Worm (Caenorhabditis elegans): ENCODE results near the gene T15B12.2.

Gene T15B12.2

DNA sequence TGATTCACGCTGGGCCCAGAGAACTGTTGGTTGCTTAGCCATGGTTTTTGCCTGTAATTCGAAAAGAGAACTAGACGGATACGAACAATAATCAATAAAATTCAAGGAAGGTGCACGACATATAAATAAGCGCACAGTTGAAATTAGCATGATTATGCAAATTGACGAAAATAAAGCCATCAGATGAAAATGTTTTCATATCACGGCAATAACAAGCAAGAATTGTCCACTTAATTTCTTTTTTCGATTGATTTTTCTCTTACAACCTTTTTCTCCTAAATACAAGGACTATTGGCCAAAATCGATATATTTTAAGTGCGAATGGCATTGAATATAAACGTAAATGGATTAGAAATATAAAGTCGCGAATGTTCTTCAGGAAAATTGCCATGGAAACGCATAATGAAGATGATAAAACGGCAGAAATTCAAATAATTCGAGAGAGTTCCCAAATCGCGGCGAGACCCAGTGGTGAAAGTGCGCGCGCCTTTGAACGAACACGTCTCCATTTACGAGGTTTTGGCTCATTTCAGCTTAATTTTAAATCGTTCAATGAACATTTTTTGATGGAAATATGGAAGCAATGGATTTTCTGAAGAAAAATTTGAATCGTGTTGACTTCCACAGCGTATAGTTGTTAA lies 26.9 kb downstream of the T15B12.2 start, which contains the start of the genes daf-41 and toc-1 (continued):
- no peak for TF ChIP-seq blmp-1 (tag; optimal IDR thresholded peaks at IDR 0.05; ENCODE audit: insufficient read depth)
- TF ChIP-seq lin-39 (tag; optimal IDR thresholded peaks at IDR 0.05): no peak
- no peak for TF ChIP-seq mdl-1 (tag; optimal IDR thresholded peaks at IDR 0.05)
- no peak for TF ChIP-seq elt-3 (tag; optimal IDR thresholded peaks at IDR 0.05)
- no peak for TF ChIP-seq nhr-77 (tag; optimal IDR thresholded peaks at IDR 0.05)
- no peak for TF ChIP-seq zag-1 (tag; optimal IDR thresholded peaks at IDR 0.05)
- TF ChIP-seq unc-62 (GFP tag; optimal IDR thresholded peaks at IDR 0.05): no peak
- TF ChIP-seq gmeb-1 (tag; optimal IDR thresholded peaks at IDR 0.05): peak; percentile 11
- no peak for TF ChIP-seq nhr-10 (tag; optimal IDR thresholded peaks at IDR 0.05)
- no peak for TF ChIP-seq nhr-12 (tag; optimal IDR thresholded peaks at IDR 0.05)
- TF ChIP-seq ceh-16 (tag; optimal IDR thresholded peaks at IDR 0.05): no peak
- TF ChIP-seq crh-2 (tag; optimal IDR thresholded peaks at IDR 0.05): peak; percentile 55
- TF ChIP-seq unc-55 (GFP tag; optimal IDR thresholded peaks at IDR 0.05): peak; percentile 66
- TF ChIP-seq ztf-11 (tag; optimal IDR thresholded peaks at IDR 0.05): no peak
- peak; percentile 30 for TF ChIP-seq ztf-4 (tag; optimal IDR thresholded peaks at IDR 0.05)
- TF ChIP-seq nhr-6 (tag; optimal IDR thresholded peaks at IDR 0.05): no peak
- TF ChIP-seq peb-1 (tag; optimal IDR thresholded peaks at IDR 0.05): no peak
- peak; percentile 68 for TF ChIP-seq lin-11 (tag; optimal IDR thresholded peaks at IDR 0.05)
- TF ChIP-seq ztf-1 (GFP tag; conservative IDR thresholded peaks at IDR 0.05): no peak
- TF ChIP-seq mbf-1 (tag; optimal IDR thresholded peaks at IDR 0.05): no peak
- TF ChIP-seq mab-5 (tag; optimal IDR thresholded peaks at IDR 0.05): no peak

DNA sequence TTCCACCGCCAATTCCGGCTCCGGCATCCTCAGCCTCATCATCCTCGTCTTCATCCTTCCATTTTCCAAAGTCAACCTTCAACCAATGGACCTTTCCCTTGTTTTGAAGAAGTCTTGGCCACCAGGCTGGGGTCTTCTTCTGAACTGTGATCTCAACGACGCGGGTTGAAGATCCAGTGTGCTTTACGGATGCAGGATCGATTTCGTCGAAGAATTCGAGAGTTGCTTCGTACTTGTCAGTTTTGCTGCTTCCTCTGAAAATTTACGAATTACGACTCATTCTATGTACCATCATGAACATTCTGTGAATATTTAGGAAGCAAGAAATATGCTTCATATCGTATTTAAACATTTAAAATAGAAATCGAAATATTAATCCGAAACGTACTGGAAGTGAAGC lies 27.4 kb downstream of the T15B12.2 start:
- TF ChIP-seq lin-39 (tag; optimal IDR thresholded peaks at IDR 0.05): no peak
- peak; percentile 15 for TF ChIP-seq ama-1 (optimal IDR thresholded peaks at IDR 0.05)
- TF ChIP-seq mab-5 (tag; optimal IDR thresholded peaks at IDR 0.05): no peak
- TF ChIP-seq nhr-21 (tag; optimal IDR thresholded peaks at IDR 0.05): no peak
- TF ChIP-seq nhr-237 (tag; optimal IDR thresholded peaks at IDR 0.05): no peak
- TF ChIP-seq elt-1 (tag; optimal IDR thresholded peaks at IDR 0.05): no peak
- no peak for TF ChIP-seq alr-1 (tag; optimal IDR thresholded peaks at IDR 0.05)
- TF ChIP-seq ceh-16 (tag; optimal IDR thresholded peaks at IDR 0.05): no peak
- TF ChIP-seq zag-1 (tag; optimal IDR thresholded peaks at IDR 0.05): no peak
- TF ChIP-seq snpc-4 (tag; optimal IDR thresholded peaks at IDR 0.05): no peak
- no peak for TF ChIP-seq sma-9 (GFP tag; optimal IDR thresholded peaks at IDR 0.05)
- no peak for TF ChIP-seq sma-9 (tag; optimal IDR thresholded peaks at IDR 0.05)
- no peak for TF ChIP-seq unc-39 (tag; optimal IDR thresholded peaks at IDR 0.05)
- TF ChIP-seq nhr-129 (tag; optimal IDR thresholded peaks at IDR 0.05): peak; percentile 15
- TF ChIP-seq ztf-11 (tag; optimal IDR thresholded peaks at IDR 0.05): no peak

ce11 chrIII:5273396-5273857 lies 28.3 kb downstream of the T15B12.2 start, which contains the start of gene ztf-8:
Gene ztf-8, minus strand, starts transcription at chrIII:5273471.
- no peak for TF ChIP-seq sma-9 (GFP tag; optimal IDR thresholded peaks at IDR 0.05)
- no peak for TF ChIP-seq sma-9 (tag; optimal IDR thresholded peaks at IDR 0.05)
- TF ChIP-seq ZK546.5 (tag; optimal IDR thresholded peaks at IDR 0.05): no peak
- no peak for TF ChIP-seq nhr-237 (tag; optimal IDR thresholded peaks at IDR 0.05)
- no peak for TF ChIP-seq mbf-1 (tag; optimal IDR thresholded peaks at IDR 0.05)
- no peak for TF ChIP-seq alr-1 (tag; optimal IDR thresholded peaks at IDR 0.05)
- no peak for TF ChIP-seq skn-1 (tag; optimal IDR thresholded peaks at IDR 0.05)
- TF ChIP-seq ama-1 (optimal IDR thresholded peaks at IDR 0.05): peak; percentile 37
- TF ChIP-seq crh-2 (tag; optimal IDR thresholded peaks at IDR 0.05): peak; percentile 38
- no peak for TF ChIP-seq lin-39 (tag; optimal IDR thresholded peaks at IDR 0.05)
- peak; percentile 25 for TF ChIP-seq C34F6.9 (tag; optimal IDR thresholded peaks at IDR 0.05)
- no peak for TF ChIP-seq snpc-4 (tag; optimal IDR thresholded peaks at IDR 0.05)
- peak in 1 of 2 experiments; percentile 49 for TF ChIP-seq lsy-2 (tag; optimal IDR thresholded peaks at IDR 0.05)
- no peak for TF ChIP-seq nhr-21 (tag; optimal IDR thresholded peaks at IDR 0.05)
- no peak for TF ChIP-seq dmd-4 (tag; optimal IDR thresholded peaks at IDR 0.05)
- no peak for TF ChIP-seq elt-1 (tag; optimal IDR thresholded peaks at IDR 0.05)
- no peak for TF ChIP-seq fos-1 (tag; optimal IDR thresholded peaks at IDR 0.05)
- no peak for TF ChIP-seq aly-2 (tag; optimal IDR thresholded peaks at IDR 0.05)
- peak; percentile 31 for TF ChIP-seq ztf-4 (tag; optimal IDR thresholded peaks at IDR 0.05)

- TF ChIP-seq unc-39 (tag; optimal IDR thresholded peaks at IDR 0.05) (no peak), nhr-237 (tag; optimal IDR thresholded peaks at IDR 0.05) (no peak), lin-39 (tag; optimal IDR thresholded peaks at IDR 0.05) (no peak), egl-27 (tag; optimal IDR thresholded peaks at IDR 0.05) (no peak)
Measured at ce11 chrIII:5269814-5270213, 31.9 kb downstream of the T15B12.2 start, which contains the start of gene ZC395.4. Gene ZC395.4, plus strand, starts transcription at chrIII:5270114.

Data from whole organism, L2 larva.